Fruit fly (Drosophila melanogaster) Kc167 (cell line): ENCODE results near the gene IntS6.

Experiments
- h ChIP-seq: fragments of >200 bp; optimal IDR thresholded peaks from 3 replicates; lab custom pipeline; 2018; ENCODE audit warnings: missing external identifiers
- psq ChIP-seq: fragments of >200 bp; optimal IDR thresholded peaks from 2 replicates; lab custom pipeline; 2017; ENCODE audit warnings: missing external identifiers

dm6 chrX:5741625-5742024 lies 5.4 kb downstream of the IntS6 start:
- TF ChIP-seq psq (lab: Kevin White, UChicago) (no peak), h (lab: Kevin White, UChicago) (no peak)
